Worm (Caenorhabditis elegans): ENCODE data around the gene cit-1.1.

- TF ChIP-seq mdl-1 (tag; optimal IDR thresholded peaks at IDR 0.05) (no peak), zag-1 (tag; optimal IDR thresholded peaks at IDR 0.05) (no peak), snpc-4 (tag; optimal IDR thresholded peaks at IDR 0.05) (no peak)
Measured at ce11 chrIII:7972687-7973086, 36.9 kb downstream of the cit-1.1 start.

Measured in whole organism, L3 larva.